Worm (Caenorhabditis elegans) whole organism, L3 larva: ENCODE results near the gene C13B4.1.

ENCODE experiments used
- ZK546.5 ChIP-seq: sonication (generic microtip); optimal IDR thresholded peaks from 2 replicates; lab custom pipeline; 2017; ENCODE audit warnings: missing biosample characterization, missing genetic modification characterization
- aly-2 ChIP-seq: fragments of 150-350 bp; optimal IDR thresholded peaks from 2 replicates; lab custom pipeline; 2014; ENCODE audit warnings: missing biosample characterization, missing genetic modification characterization
- ama-1 ChIP-seq: fragments of 150-350 bp; optimal IDR thresholded peaks from 2 replicates; lab custom pipeline; 2018
- elt-3 ChIP-seq, 3 experiments: fragments of 150-350 bp in 1 of 3; sonication (generic microtip) in 2 of 3; optimal IDR thresholded peaks; 2 replicates in 2 of 3; 4 replicates in 1 of 3; lab custom pipeline; 2014 to 2017; ENCODE audit warnings: missing biosample characterization in 3 of 3, missing genetic modification characterization in 3 of 3
- lin-39 ChIP-seq: fragments of 150-350 bp; optimal IDR thresholded peaks from 2 replicates; lab custom pipeline; 2018; ENCODE audit warnings: missing biosample characterization, missing genetic modification reagents, missing genetic modification characterization
- nhr-76 ChIP-seq: fragments of 150-350 bp; sonication (generic microtip); optimal IDR thresholded peaks from 5 replicates; lab custom pipeline; 2014; ENCODE audit warnings: missing biosample characterization, missing genetic modification characterization
- unc-39 ChIP-seq: sonication (generic microtip); optimal IDR thresholded peaks from 4 replicates; lab custom pipeline; 2017; ENCODE audit warnings: missing biosample characterization, missing genetic modification characterization

DNA sequence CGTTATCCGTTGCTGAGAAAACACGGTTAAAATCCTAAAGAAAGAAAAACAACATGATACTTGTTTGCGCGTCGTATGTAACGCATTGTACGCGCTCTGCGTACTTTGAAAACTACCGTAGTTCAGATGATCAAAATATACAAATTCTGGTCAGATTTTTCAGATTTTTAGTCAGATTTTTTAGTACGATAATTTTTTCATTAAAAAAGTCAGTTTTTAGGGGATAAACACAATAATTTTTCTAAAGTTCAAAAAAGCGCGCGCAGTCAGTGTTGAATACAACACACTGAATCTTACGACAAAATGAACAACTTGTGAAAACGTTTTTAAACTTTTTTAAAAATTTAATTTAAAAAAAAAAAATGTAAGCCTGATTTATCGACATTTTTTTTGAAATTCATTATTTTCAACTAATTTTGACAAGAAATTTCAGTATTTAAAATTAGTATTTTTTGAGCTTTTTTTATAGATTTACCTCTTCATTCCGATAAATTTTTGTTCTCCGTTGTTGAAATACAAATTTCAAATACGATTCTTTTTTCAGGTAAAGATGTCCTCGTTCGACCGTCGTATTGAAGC is 44.3 kb upstream of the C13B4.1 start, which contains the start of gene pot-2:
- TF ChIP-seq ZK546.5 (no peak), aly-2 (tag; lab: Kevin White, UChicago) (no peak), nhr-76 (tag; lab: Kevin White, UChicago) (no peak), lin-39 (tag; lab: Kevin White, UChicago) (no peak), elt-3 (tag; optimal IDR thresholded peaks at IDR 0.05; lab: Kevin White, UChicago) (no peak), unc-39 (tag; lab: Kevin White, UChicago) (no peak), ama-1 (lab: Kevin White, UChicago) (no peak)
